Fruit fly (Drosophila melanogaster) whole organism: ENCODE data around the gene CG43245.

Source experiments
- CG8478 ChIP-seq: fragments of >200 bp; optimal IDR thresholded peaks from 2 replicates; lab custom pipeline; 2018; ENCODE audit warnings: inconsistent platforms
- EcR ChIP-seq, 2 experiments: fragments of >200 bp; optimal IDR thresholded peaks; 2 replicates each; lab custom pipeline; 2017; ENCODE audit warnings: missing biosample characterization in 2 of 2, missing genetic modification characterization in 2 of 2, missing genetic modification reagents in 2 of 2
- psq ChIP-seq: fragments of >200 bp; optimal IDR thresholded peaks from 2 replicates; lab custom pipeline; 2017
- usp ChIP-seq: fragments of >200 bp; optimal IDR thresholded peaks from 2 replicates; lab custom pipeline; 2017; ENCODE audit warnings: missing biosample characterization, missing genetic modification characterization, mixed read lengths

- TF ChIP-seq psq (lab: Kevin White, UChicago) = no peak
- TF ChIP-seq usp = no peak
- TF ChIP-seq EcR (GFP tag; optimal IDR thresholded peaks at IDR 0.05; lab: Kevin White, UChicago) = no peak
- no peak for TF ChIP-seq CG8478 (lab: Kevin White, UChicago)
Measured at dm6 chr3L:10736483-10737122, 35.1 kb upstream of the CG43245 start.
